Fruit fly (Drosophila melanogaster) whole organism, embryonic: ENCODE results near the gene Fum1.

Source experiments
- CG17385 ChIP-seq: fragments of 200-800 bp; sonication (Bioruptor generic); optimal IDR thresholded peaks from 3 replicates; lab custom pipeline; 2018; ENCODE audit warnings: missing biosample characterization, mild to moderate bottlenecking, missing genetic modification characterization
- E2f2 ChIP-seq: fragments of 200-800 bp; sonication (Bioruptor generic); IDR thresholded peaks from 2 replicates; pipeline ENCODE4 v1.3.6; 2022; ENCODE audit warnings: missing biosample characterization, missing genetic modification characterization
- cwo ChIP-seq: fragments of 200-800 bp; sonication (Bioruptor generic); optimal IDR thresholded peaks from 3 replicates; lab custom pipeline; 2017; ENCODE audit warnings: missing biosample characterization, missing genetic modification characterization, mild to moderate bottlenecking, moderate library complexity, missing genetic modification reagents
- gsb ChIP-seq: fragments of 200-800 bp; sonication (Bioruptor generic); IDR thresholded peaks from 2 replicates; pipeline ENCODE4 v1.3.6; 2022; ENCODE audit warnings: missing biosample characterization, missing genetic modification characterization
- h ChIP-seq: fragments of >200 bp; optimal IDR thresholded peaks from 2 replicates; lab custom pipeline; 2017
- hth ChIP-seq: fragments of >200 bp; optimal IDR thresholded peaks from 2 replicates; lab custom pipeline; 2017; ENCODE audit warnings: inconsistent platforms

- TF ChIP-seq cwo (GFP tag; lab: Kevin White, UChicago) (peak; percentile 63), E2f2 (GFP tag; lab: Robert Waterston, UW) (peak; percentile 30; the same call in 1 of the 2 replicates), gsb (GFP tag; lab: Robert Waterston, UW) (no peak), hth (lab: Kevin White, UChicago) (no peak), h (no peak), CG17385 (GFP tag; lab: Kevin White, UChicago) (peak; percentile 57)
Measured at dm6 chrX:6699255-6699885, 21.1 kb downstream of the Fum1 start, which contains the start of gene CG14441.
